Fruit fly (Drosophila melanogaster) whole organism, embryonic: ENCODE results near the gene drongo.

Source experiments
- ATbp ChIP-seq: fragments of 200-800 bp; sonication (Bioruptor generic); optimal IDR thresholded peaks from 2 replicates; lab custom pipeline; 2017; ENCODE audit warnings: missing biosample characterization, mild to moderate bottlenecking, missing genetic modification characterization, missing genetic modification reagents
- B-H1 ChIP-seq: fragments of 200-800 bp; sonication (Bioruptor generic); IDR thresholded peaks from 3 replicates; pipeline ENCODE4 v1.3.6; 2022; ENCODE audit warnings: missing biosample characterization, missing genetic modification characterization
- C15 ChIP-seq: fragments of 200-800 bp; sonication (Bioruptor generic); IDR thresholded peaks from 3 replicates; pipeline ENCODE4 v1.3.6; 2022; ENCODE audit warnings: missing biosample characterization, missing genetic modification characterization
- CG10979 ChIP-seq: fragments of 200-800 bp; sonication (Bioruptor generic); optimal IDR thresholded peaks from 2 replicates; lab custom pipeline; 2018; ENCODE audit warnings: missing biosample characterization, mild to moderate bottlenecking, missing genetic modification characterization, moderate library complexity
- CG11093 ChIP-seq: fragments of 200-800 bp; sonication (Bioruptor generic); IDR thresholded peaks from 3 replicates; pipeline ENCODE4 v1.3.6; 2022; ENCODE audit warnings: missing biosample characterization, missing genetic modification characterization
- CG12104 ChIP-seq: fragments of 200-800 bp; sonication (Bioruptor generic); optimal IDR thresholded peaks from 3 replicates; lab custom pipeline; 2016; ENCODE audit warnings: missing biosample characterization, missing genetic modification characterization
- CG12219 ChIP-seq: fragments of 200-800 bp; sonication (Bioruptor generic); optimal IDR thresholded peaks from 3 replicates; lab custom pipeline; 2018; ENCODE audit warnings: missing biosample characterization, mild to moderate bottlenecking, missing genetic modification characterization
- CG13775 ChIP-seq: fragments of 200-800 bp; sonication (Bioruptor generic); optimal IDR thresholded peaks from 3 replicates; lab custom pipeline; 2017; ENCODE audit warnings: missing biosample characterization, mild to moderate bottlenecking, missing genetic modification characterization
- CG14014 ChIP-seq: fragments of 200-800 bp; sonication (Bioruptor generic); IDR thresholded peaks from 2 replicates; pipeline ENCODE4 v1.3.6; 2022; ENCODE audit warnings: missing biosample characterization, missing genetic modification characterization
- CG15073 ChIP-seq: fragments of 200-800 bp; sonication (Bioruptor generic); optimal IDR thresholded peaks from 2 replicates; lab custom pipeline; 2016; ENCODE audit warnings: missing biosample characterization, missing genetic modification characterization
- CG2199 ChIP-seq: fragments of 200-800 bp; sonication (Bioruptor generic); IDR thresholded peaks from 3 replicates; pipeline ENCODE4 v1.3.6; 2022; ENCODE audit warnings: missing biosample characterization, missing genetic modification characterization
- CG30431 ChIP-seq: fragments of 200-800 bp; sonication (Bioruptor generic); optimal IDR thresholded peaks from 2 replicates; lab custom pipeline; 2017; ENCODE audit warnings: missing biosample characterization, missing genetic modification characterization
- CG31224 ChIP-seq: fragments of 200-800 bp; sonication (Bioruptor generic); IDR thresholded peaks from 2 replicates; pipeline ENCODE4 v1.3.6; 2022; ENCODE audit warnings: missing biosample characterization, missing genetic modification characterization
- CG32532 ChIP-seq: fragments of 200-800 bp; sonication (Bioruptor generic); IDR thresholded peaks from 2 replicates; pipeline ENCODE4 v1.3.6; 2022; ENCODE audit warnings: missing biosample characterization, missing genetic modification characterization
- CG32767 ChIP-seq: fragments of 200-800 bp; sonication (Bioruptor generic); IDR thresholded peaks from 2 replicates; pipeline ENCODE4 v1.3.6; 2022; ENCODE audit warnings: missing biosample characterization, missing genetic modification characterization
- CG3407 ChIP-seq: fragments of 200-800 bp; sonication (Bioruptor generic); optimal IDR thresholded peaks from 2 replicates; lab custom pipeline; 2018; ENCODE audit warnings: missing biosample characterization, mild to moderate bottlenecking, missing genetic modification characterization
- CG4820 ChIP-seq: fragments of 200-800 bp; sonication (Bioruptor generic); optimal IDR thresholded peaks from 3 replicates; lab custom pipeline; 2016; ENCODE audit warnings: missing biosample characterization, missing genetic modification characterization
- CG7987 ChIP-seq: fragments of 200-800 bp; sonication (Bioruptor generic); optimal IDR thresholded peaks from 2 replicates; lab custom pipeline; 2018; ENCODE audit warnings: missing biosample characterization, mild to moderate bottlenecking, missing genetic modification characterization, moderate library complexity
- CG8478 ChIP-seq: fragments of >200 bp; optimal IDR thresholded peaks from 2 replicates; lab custom pipeline; 2018
- CG8944 ChIP-seq: fragments of 200-800 bp; sonication (Bioruptor generic); optimal IDR thresholded peaks from 3 replicates; lab custom pipeline; 2016; ENCODE audit warnings: missing biosample characterization, missing genetic modification characterization
- Camta ChIP-seq: fragments of 200-800 bp; sonication (Bioruptor generic); optimal IDR thresholded peaks from 2 replicates; lab custom pipeline; 2016; ENCODE audit warnings: missing biosample characterization, missing genetic modification characterization
- D ChIP-seq, 2 experiments: fragments of 200-800 bp in 1 of 2; fragments of >200 bp in 1 of 2; sonication (Bioruptor generic) in 1 of 2; optimal IDR thresholded peaks; 2 replicates in 1 of 2; 3 replicates in 1 of 2; lab custom pipeline; 2017; ENCODE audit warnings: mild to moderate bottlenecking in 1 of 2, missing biosample characterization in 1 of 2, missing genetic modification characterization in 1 of 2, missing genetic modification reagents in 1 of 2
- D19A ChIP-seq: fragments of 200-800 bp; optimal IDR thresholded peaks from 3 replicates; lab custom pipeline; 2019; ENCODE audit warnings: missing biosample characterization, mild to moderate bottlenecking, missing genetic modification characterization, moderate library complexity
- D19B ChIP-seq: fragments of 200-800 bp; sonication (Bioruptor generic); optimal IDR thresholded peaks from 2 replicates; lab custom pipeline; 2017; ENCODE audit warnings: missing biosample characterization, mild to moderate bottlenecking, missing genetic modification characterization
- Deaf1 ChIP-seq: fragments of 200-800 bp; optimal IDR thresholded peaks from 3 replicates; lab custom pipeline; 2019; ENCODE audit warnings: missing biosample characterization, mild to moderate bottlenecking, missing genetic modification characterization, moderate library complexity
- Dip3 ChIP-seq: fragments of 200-800 bp; sonication (Bioruptor generic); optimal IDR thresholded peaks from 3 replicates; lab custom pipeline; 2016; ENCODE audit warnings: missing biosample characterization, missing genetic modification characterization
- HLH3B ChIP-seq: fragments of 200-800 bp; sonication (Bioruptor generic); IDR thresholded peaks from 2 replicates; pipeline ENCODE4 v1.3.6; 2022; ENCODE audit warnings: missing biosample characterization, missing genetic modification characterization
- Hmx ChIP-seq: fragments of 200-800 bp; sonication (Bioruptor generic); optimal IDR thresholded peaks from 2 replicates; lab custom pipeline; 2016; ENCODE audit warnings: missing biosample characterization, missing genetic modification characterization
- Hr39 ChIP-seq: fragments of >200 bp; optimal IDR thresholded peaks from 2 replicates; lab custom pipeline; 2017
- NK7.1 ChIP-seq: fragments of 200-800 bp; sonication (Bioruptor generic); optimal IDR thresholded peaks from 3 replicates; lab custom pipeline; 2016; ENCODE audit warnings: missing biosample characterization, missing genetic modification characterization
- Nf-YB ChIP-seq: fragments of 200-800 bp; sonication (Bioruptor generic); optimal IDR thresholded peaks from 3 replicates; lab custom pipeline; 2019; ENCODE audit warnings: missing biosample characterization, mild to moderate bottlenecking, missing genetic modification characterization, moderate library complexity
- Scr ChIP-seq: fragments of 200-800 bp; sonication (Bioruptor generic); IDR thresholded peaks from 2 replicates; pipeline ENCODE4 v1.3.6; 2022; ENCODE audit warnings: missing biosample characterization, missing genetic modification characterization; ENCODE audit not compliant: partially characterized antibody
- Sox100B ChIP-seq: fragments of 200-800 bp; sonication (Bioruptor generic); optimal IDR thresholded peaks from 3 replicates; lab custom pipeline; 2018; ENCODE audit warnings: missing biosample characterization, mild to moderate bottlenecking, missing genetic modification characterization
- Sry-β ChIP-seq: fragments of 200-800 bp; sonication (Bioruptor generic); optimal IDR thresholded peaks from 2 replicates; lab custom pipeline; 2018; ENCODE audit warnings: missing biosample characterization, mild to moderate bottlenecking, missing genetic modification characterization, moderate library complexity
- Taf1 ChIP-seq: fragments of 200-800 bp; sonication (Bioruptor generic); IDR thresholded peaks from 2 replicates; pipeline ENCODE4 v1.3.6; 2022; ENCODE audit warnings: missing biosample characterization, missing genetic modification characterization
- Tbp ChIP-seq: fragments of >200 bp; optimal IDR thresholded peaks from 2 replicates; lab custom pipeline; 2018; ENCODE audit warnings: missing biosample characterization, missing genetic modification characterization
- Xrp1 ChIP-seq: fragments of 200-800 bp; sonication (Bioruptor generic); IDR thresholded peaks from 2 replicates; pipeline ENCODE4 v1.3.6; 2022; ENCODE audit warnings: missing biosample characterization, missing genetic modification characterization
- chm ChIP-seq: fragments of 200-800 bp; sonication (Bioruptor generic); IDR thresholded peaks from 2 replicates; pipeline ENCODE4 v1.3.6; 2022; ENCODE audit warnings: missing biosample characterization, missing genetic modification characterization
- crp ChIP-seq, 2 experiments: fragments of 200-800 bp; sonication (Bioruptor generic); optimal IDR thresholded peaks; 2 replicates in 1 of 2; 3 replicates in 1 of 2; lab custom pipeline; 2017; ENCODE audit warnings: missing biosample characterization in 2 of 2, missing genetic modification characterization in 2 of 2, mild to moderate bottlenecking in 1 of 2, moderate library complexity in 1 of 2
- dan ChIP-seq: fragments of 200-800 bp; sonication (Bioruptor generic); IDR thresholded peaks from 2 replicates; pipeline ENCODE4 v1.3.6; 2022; ENCODE audit warnings: missing biosample characterization, missing genetic modification characterization
- emc ChIP-seq: fragments of 200-800 bp; sonication (Bioruptor generic); optimal IDR thresholded peaks from 2 replicates; lab custom pipeline; 2016; ENCODE audit warnings: missing biosample characterization, missing genetic modification characterization
- gcm ChIP-seq: fragments of 200-800 bp; sonication (Bioruptor generic); optimal IDR thresholded peaks from 2 replicates; lab custom pipeline; 2019; ENCODE audit warnings: missing biosample characterization, mild to moderate bottlenecking, missing genetic modification characterization, moderate library complexity
- gt ChIP-seq: fragments of 200-800 bp; sonication (Bioruptor generic); IDR thresholded peaks from 2 replicates; pipeline ENCODE4 v1.3.6; 2022; ENCODE audit warnings: missing biosample characterization, missing genetic modification characterization
- h ChIP-seq: fragments of >200 bp; optimal IDR thresholded peaks from 2 replicates; lab custom pipeline; 2017
- ken ChIP-seq: fragments of 200-800 bp; sonication (Bioruptor generic); IDR thresholded peaks from 3 replicates; pipeline ENCODE4 v1.3.6; 2022; ENCODE audit warnings: missing biosample characterization, missing genetic modification characterization
- lilli ChIP-seq: fragments of 200-800 bp; sonication (Bioruptor generic); optimal IDR thresholded peaks from 3 replicates; lab custom pipeline; 2016; ENCODE audit warnings: missing biosample characterization, missing genetic modification characterization
- nom ChIP-seq: fragments of 200-800 bp; sonication (Bioruptor generic); optimal IDR thresholded peaks from 2 replicates; lab custom pipeline; 2017; ENCODE audit warnings: missing biosample characterization, missing genetic modification characterization, mild to moderate bottlenecking, moderate library complexity, missing genetic modification reagents
- otp ChIP-seq: fragments of 200-800 bp; sonication (Bioruptor generic); IDR thresholded peaks from 3 replicates; pipeline ENCODE4, ENCODE4 v1.3.6; 2022; ENCODE audit warnings: missing biosample characterization, missing genetic modification characterization
- pnt ChIP-seq: fragments of 200-800 bp; sonication (Bioruptor generic); optimal IDR thresholded peaks from 3 replicates; lab custom pipeline; 2016; ENCODE audit warnings: missing biosample characterization, missing genetic modification characterization
- psq ChIP-seq: fragments of 200-800 bp; sonication (Bioruptor generic); optimal IDR thresholded peaks from 2 replicates; lab custom pipeline; 2017; ENCODE audit warnings: missing biosample characterization, missing genetic modification characterization
- rib ChIP-seq: fragments of 200-800 bp; sonication (Bioruptor generic); IDR thresholded peaks from 2 replicates; pipeline ENCODE4 v1.3.6; 2022; ENCODE audit warnings: missing biosample characterization, missing genetic modification characterization
- sob ChIP-seq: fragments of 200-800 bp; sonication (Bioruptor generic); IDR thresholded peaks from 2 replicates; pipeline ENCODE4 v1.3.6; 2022; ENCODE audit warnings: missing biosample characterization, missing genetic modification characterization
- ssp ChIP-seq: fragments of 200-800 bp; sonication (Bioruptor generic); IDR thresholded peaks from 2 replicates; pipeline ENCODE4 v1.3.6; 2022; ENCODE audit warnings: missing biosample characterization, missing genetic modification characterization

Gene drongo

dm6 chr2L:855052-855547, 4.2 kb upstream of the drongo start, which contains the start of gene CG13949:
TSS of gene CG13949 (plus strand) at chr2L:855337.
- TF ChIP-seq CG3407 (GFP tag; lab: Kevin White, UChicago) (peak; percentile 43), chm (GFP tag; lab: Robert Waterston, UW) (peak; percentile 56; the same call in 1 of the 2 replicates), emc (GFP tag; lab: Kevin White, UChicago) (no peak), nom (GFP tag; lab: Kevin White, UChicago) (no peak), CG2199 (GFP tag; lab: Robert Waterston, UW) (peak; percentile 72; the same call in 2 of the 3 replicates), ATbp (GFP tag; lab: Kevin White, UChicago) (peak; percentile 37), D19A (no peak), NK7.1 (GFP tag; lab: Kevin White, UChicago) (peak; percentile 22), CG8478 (lab: Kevin White, UChicago) (peak; percentile 17), D19B (GFP tag; lab: Kevin White, UChicago) (no peak), crp (GFP tag; optimal IDR thresholded peaks at IDR 0.05; lab: Kevin White, UChicago) (no peak), B-H1 (GFP tag; lab: Robert Waterston, UW) (peak; percentile 73), Hr39 (lab: Kevin White, UChicago) (no peak), Nf-YB (GFP tag; lab: Kevin White, UChicago) (peak; percentile 27), Camta (GFP tag; lab: Kevin White, UChicago) (peak; percentile 4), CG10979 (tag; lab: Kevin White, UChicago) (peak; percentile 53), Xrp1 (GFP tag; lab: Robert Waterston, UW) (peak; percentile 83), Dip3 (GFP tag; lab: Kevin White, UChicago) (peak; percentile 15), CG4820 (GFP tag; lab: Kevin White, UChicago) (peak; percentile 17), rib (peak; percentile 80), Deaf1 (tag; lab: Kevin White, UChicago) (peak; percentile 33), CG32532 (peak; percentile 87), CG14014 (GFP tag; lab: Robert Waterston, UW) (peak; percentile 79), lilli (peak; percentile 63), otp (GFP tag; lab: Robert Waterston, UW) (no peak), Taf1 (peak; percentile 45), dan (no peak), CG12219 (peak; percentile 22), CG12104 (peak; percentile 31), CG30431 (GFP tag; lab: Kevin White, UChicago) (no peak), CG8944 (GFP tag; lab: Kevin White, UChicago) (peak; percentile 31), C15 (no peak), CG32767 (GFP tag; lab: Robert Waterston, UW) (no peak), Sry-β (no peak), pnt (GFP tag; lab: Kevin White, UChicago) (peak; percentile 47), Sox100B (GFP tag; lab: Kevin White, UChicago) (peak; percentile 15), gt (GFP tag; lab: Robert Waterston, UW) (no peak), gcm (GFP tag; lab: Kevin White, UChicago) (peak; percentile 64), psq (GFP tag; lab: Kevin White, UChicago) (no peak), sob (GFP tag; lab: Robert Waterston, UW) (peak; percentile 85), ssp (peak; percentile 47), HLH3B (GFP tag; lab: Robert Waterston, UW) (peak; percentile 64), CG13775 (GFP tag; lab: Kevin White, UChicago) (peak; percentile 36), Scr (GFP tag; lab: Robert Waterston, UW) (peak; percentile 42), h (lab: Kevin White, UChicago) (no peak), CG11093 (GFP tag; lab: Robert Waterston, UW) (no peak), CG31224 (peak; percentile 69), CG15073 (GFP tag; lab: Kevin White, UChicago) (no peak), Tbp (GFP tag; lab: Kevin White, UChicago) (no peak), D (optimal IDR thresholded peaks at IDR 0.05; lab: Kevin White, UChicago) (no peak), D (GFP tag; optimal IDR thresholded peaks at IDR 0.05; lab: Kevin White, UChicago) (peak; percentile 19), Hmx (peak; percentile 32), ken (peak; percentile 88), CG7987 (GFP tag; lab: Kevin White, UChicago) (no peak)
